Worm (Caenorhabditis elegans): Measurements from ENCODE around the gene K09E9.7.

- TF ChIP-seq aly-2 (tag; optimal IDR thresholded peaks at IDR 0.05) (no peak), egl-13 (tag; optimal IDR thresholded peaks at IDR 0.05) (peak; percentile 75), rnt-1 (tag; optimal IDR thresholded peaks at IDR 0.05) (no peak), F16B12.6 (tag; optimal IDR thresholded peaks at IDR 0.05) (no peak), nhr-19 (GFP tag; conservative IDR thresholded peaks at IDR 0.05) (no peak), egl-27 (tag; optimal IDR thresholded peaks at IDR 0.05) (no peak), lin-15B (tag; optimal IDR thresholded peaks at IDR 0.05) (no peak), nhr-76 (tag; optimal IDR thresholded peaks at IDR 0.05) (no peak), fkh-4 (tag; optimal IDR thresholded peaks at IDR 0.05; ENCODE audit: borderline replicate concordance) (no peak), unc-62 (GFP tag; optimal IDR thresholded peaks at IDR 0.05) (no peak), tbx-2 (tag; optimal IDR thresholded peaks at IDR 0.05) (no peak)
These were observed 28.0 kb downstream of the K09E9.7 start for ce11 chrX:15668695-15669094.

Measured in whole organism, L1 larva.